Fruit fly (Drosophila melanogaster) whole organism, embryonic: ENCODE measurements around the gene path.

Experiments used
- Aef1 ChIP-seq: fragments of 200-800 bp; sonication (Bioruptor generic); IDR thresholded peaks from 3 replicates; pipeline ENCODE4 v1.3.6; 2022; ENCODE audit warnings: missing biosample characterization, missing genetic modification characterization
- CG10543 ChIP-seq: fragments of 200-800 bp; sonication (Bioruptor generic); optimal IDR thresholded peaks from 3 replicates; lab custom pipeline; 2017; ENCODE audit warnings: missing biosample characterization, mild to moderate bottlenecking, missing genetic modification characterization, moderate library complexity
- CG13296 ChIP-seq: fragments of 200-800 bp; sonication (Bioruptor generic); optimal IDR thresholded peaks from 3 replicates; lab custom pipeline; 2018; ENCODE audit warnings: missing biosample characterization, mild to moderate bottlenecking, missing genetic modification characterization
- CG15011 ChIP-seq: fragments of 200-800 bp; sonication (Bioruptor generic); optimal IDR thresholded peaks from 3 replicates; lab custom pipeline; 2018; ENCODE audit warnings: missing biosample characterization, mild to moderate bottlenecking, missing genetic modification characterization
- CG18764 ChIP-seq: fragments of 200-800 bp; sonication (Bioruptor generic); optimal IDR thresholded peaks from 3 replicates; lab custom pipeline; 2016; ENCODE audit warnings: missing biosample characterization, missing genetic modification characterization
- CG2875 ChIP-seq: fragments of 200-800 bp; sonication (Bioruptor generic); optimal IDR thresholded peaks from 2 replicates; lab custom pipeline; 2017; ENCODE audit warnings: missing biosample characterization, mild to moderate bottlenecking, missing genetic modification characterization, missing genetic modification reagents
- CG3407 ChIP-seq: fragments of 200-800 bp; sonication (Bioruptor generic); optimal IDR thresholded peaks from 2 replicates; lab custom pipeline; 2018; ENCODE audit warnings: missing biosample characterization, mild to moderate bottlenecking, missing genetic modification characterization
- CG34422 ChIP-seq: fragments of 200-800 bp; sonication (Bioruptor generic); IDR thresholded peaks from 3 replicates; pipeline ENCODE4 v1.3.6; 2022; ENCODE audit warnings: missing biosample characterization, missing genetic modification characterization
- CG3726 ChIP-seq: fragments of 200-800 bp; sonication (Bioruptor generic); IDR thresholded peaks from 3 replicates; pipeline ENCODE4, ENCODE4 v1.3.6; 2022; ENCODE audit warnings: missing biosample characterization, missing genetic modification characterization
- CG42726 ChIP-seq: fragments of 200-800 bp; sonication (Bioruptor generic); IDR thresholded peaks from 2 replicates; pipeline ENCODE4 v1.3.6; 2022; ENCODE audit warnings: missing biosample characterization, missing genetic modification characterization; ENCODE audit not compliant: partially characterized antibody
- CG7745 ChIP-seq: fragments of 200-800 bp; sonication (Bioruptor generic); optimal IDR thresholded peaks from 2 replicates; lab custom pipeline; 2018; ENCODE audit warnings: missing biosample characterization, mild to moderate bottlenecking, missing genetic modification characterization, moderate library complexity
- CG9609 ChIP-seq: fragments of 200-800 bp; sonication (Bioruptor generic); optimal IDR thresholded peaks from 3 replicates; lab custom pipeline; 2016; ENCODE audit warnings: missing biosample characterization, missing genetic modification characterization
- CG9876 ChIP-seq: fragments of 200-800 bp; sonication (Bioruptor generic); optimal IDR thresholded peaks from 2 replicates; lab custom pipeline; 2016; ENCODE audit warnings: missing biosample characterization, missing genetic modification characterization
- Deaf1 ChIP-seq: fragments of 200-800 bp; optimal IDR thresholded peaks from 3 replicates; lab custom pipeline; 2019; ENCODE audit warnings: missing biosample characterization, mild to moderate bottlenecking, missing genetic modification characterization, moderate library complexity
- Dll ChIP-seq: fragments of 200-800 bp; sonication (Bioruptor generic); IDR thresholded peaks from 4 replicates; pipeline ENCODE4 v1.3.6; 2022; ENCODE audit warnings: missing biosample characterization, missing genetic modification characterization; ENCODE audit not compliant: partially characterized antibody
- Gug ChIP-seq: fragments of 200-800 bp; sonication (Bioruptor generic); IDR thresholded peaks from 4 replicates; pipeline ENCODE4 v1.3.6; 2022; ENCODE audit warnings: missing biosample characterization, missing genetic modification characterization
- H2.0 ChIP-seq: fragments of 200-800 bp; sonication (Bioruptor generic); IDR thresholded peaks from 2 replicates; pipeline ENCODE4 v1.3.6; 2022; ENCODE audit warnings: missing biosample characterization, missing genetic modification characterization
- Hand ChIP-seq: fragments of 200-800 bp; sonication (Bioruptor generic); optimal IDR thresholded peaks from 2 replicates; lab custom pipeline; 2017; ENCODE audit warnings: mild to moderate bottlenecking, missing biosample characterization, missing genetic modification reagents, missing genetic modification characterization
- Hsf ChIP-seq: fragments of 200-800 bp; sonication (Bioruptor generic); optimal IDR thresholded peaks from 3 replicates; lab custom pipeline; 2016; ENCODE audit warnings: missing biosample characterization, missing genetic modification characterization
- Lpt ChIP-seq: fragments of >200 bp; optimal IDR thresholded peaks from 2 replicates; lab custom pipeline; 2018; ENCODE audit warnings: missing biosample characterization, missing genetic modification characterization
- MESR4 ChIP-seq: fragments of 200-800 bp; sonication (Bioruptor generic); optimal IDR thresholded peaks from 2 replicates; lab custom pipeline; 2018; ENCODE audit warnings: missing biosample characterization, mild to moderate bottlenecking, missing genetic modification characterization, moderate library complexity
- PHDP ChIP-seq: fragments of 200-800 bp; sonication (Bioruptor generic); optimal IDR thresholded peaks from 3 replicates; lab custom pipeline; 2018; ENCODE audit warnings: missing biosample characterization, mild to moderate bottlenecking, missing genetic modification characterization, moderate library complexity
- Poxn ChIP-seq: fragments of 200-800 bp; sonication (Bioruptor generic); IDR thresholded peaks from 2 replicates; pipeline ENCODE4 v1.3.6; 2022; ENCODE audit warnings: missing biosample characterization, missing genetic modification characterization
- Sox102F ChIP-seq: fragments of 200-800 bp; sonication (Bioruptor generic); optimal IDR thresholded peaks from 2 replicates; lab custom pipeline; 2018; ENCODE audit warnings: missing biosample characterization, mild to moderate bottlenecking, missing genetic modification characterization, moderate library complexity
- Tbp ChIP-seq: fragments of >200 bp; optimal IDR thresholded peaks from 2 replicates; lab custom pipeline; 2018; ENCODE audit warnings: missing biosample characterization, missing genetic modification characterization
- Xrp1 ChIP-seq: fragments of 200-800 bp; sonication (Bioruptor generic); IDR thresholded peaks from 2 replicates; pipeline ENCODE4 v1.3.6; 2022; ENCODE audit warnings: missing biosample characterization, missing genetic modification characterization
- bab2 ChIP-seq: fragments of 200-800 bp; sonication (Bioruptor generic); optimal IDR thresholded peaks from 2 replicates; lab custom pipeline; 2016; ENCODE audit warnings: missing biosample characterization, missing genetic modification characterization
- btn ChIP-seq: fragments of 200-800 bp; sonication (Bioruptor generic); optimal IDR thresholded peaks from 2 replicates; lab custom pipeline; 2016; ENCODE audit warnings: missing biosample characterization, missing genetic modification characterization
- cato ChIP-seq: fragments of 200-800 bp; sonication (Bioruptor generic); optimal IDR thresholded peaks from 2 replicates; lab custom pipeline; 2016; ENCODE audit warnings: missing biosample characterization, missing genetic modification characterization, borderline replicate concordance
- cg ChIP-seq: fragments of 200-800 bp; sonication (Bioruptor generic); optimal IDR thresholded peaks from 3 replicates; lab custom pipeline; 2019; ENCODE audit warnings: missing biosample characterization, mild to moderate bottlenecking, missing genetic modification characterization, moderate library complexity
- chm ChIP-seq: fragments of 200-800 bp; sonication (Bioruptor generic); IDR thresholded peaks from 2 replicates; pipeline ENCODE4 v1.3.6; 2022; ENCODE audit warnings: missing biosample characterization, missing genetic modification characterization
- crp ChIP-seq, 2 experiments: fragments of 200-800 bp; sonication (Bioruptor generic); optimal IDR thresholded peaks; 2 replicates in 1 of 2; 3 replicates in 1 of 2; lab custom pipeline; 2017; ENCODE audit warnings: missing biosample characterization in 2 of 2, missing genetic modification characterization in 2 of 2, mild to moderate bottlenecking in 1 of 2, moderate library complexity in 1 of 2
- dm ChIP-seq: fragments of 200-800 bp; sonication (Bioruptor generic); optimal IDR thresholded peaks from 3 replicates; lab custom pipeline; 2016; ENCODE audit warnings: missing biosample characterization, missing genetic modification characterization
- emc ChIP-seq: fragments of 200-800 bp; sonication (Bioruptor generic); optimal IDR thresholded peaks from 2 replicates; lab custom pipeline; 2016; ENCODE audit warnings: missing biosample characterization, missing genetic modification characterization
- ems ChIP-seq: fragments of 200-800 bp; sonication (Bioruptor generic); optimal IDR thresholded peaks from 3 replicates; lab custom pipeline; 2016; ENCODE audit warnings: missing biosample characterization, missing genetic modification characterization
- fu2 ChIP-seq: fragments of 200-800 bp; sonication (Bioruptor generic); optimal IDR thresholded peaks from 2 replicates; lab custom pipeline; 2016; ENCODE audit warnings: missing biosample characterization, missing genetic modification characterization
- gce ChIP-seq: fragments of 200-800 bp; sonication (Bioruptor generic); IDR thresholded peaks from 3 replicates; pipeline ENCODE4 v1.3.6; 2022; ENCODE audit warnings: missing biosample characterization, missing genetic modification characterization
- hbn ChIP-seq: fragments of 200-800 bp; sonication (Bioruptor generic); IDR thresholded peaks from 2 replicates; pipeline ENCODE4 v1.3.6; 2022; ENCODE audit warnings: missing biosample characterization, missing genetic modification characterization; ENCODE audit not compliant: partially characterized antibody
- knrl ChIP-seq: fragments of 200-800 bp; sonication (Bioruptor generic); IDR thresholded peaks from 3 replicates; pipeline ENCODE4 v1.3.6; 2022; ENCODE audit warnings: missing biosample characterization, missing genetic modification characterization; ENCODE audit not compliant: partially characterized antibody
- nau ChIP-seq: fragments of 200-800 bp; sonication (Bioruptor generic); optimal IDR thresholded peaks from 3 replicates; lab custom pipeline; 2017; ENCODE audit warnings: missing biosample characterization, mild to moderate bottlenecking, missing genetic modification characterization, missing genetic modification reagents
- pb ChIP-seq: fragments of 200-800 bp; sonication (Bioruptor generic); optimal IDR thresholded peaks from 3 replicates; lab custom pipeline; 2016; ENCODE audit warnings: missing biosample characterization, missing genetic modification characterization
- pho ChIP-seq: fragments of 200-800 bp; sonication (Bioruptor generic); optimal IDR thresholded peaks from 2 replicates; lab custom pipeline; 2016; ENCODE audit warnings: missing biosample characterization, missing genetic modification characterization
- pnt ChIP-seq: fragments of 200-800 bp; sonication (Bioruptor generic); optimal IDR thresholded peaks from 3 replicates; lab custom pipeline; 2016; ENCODE audit warnings: missing biosample characterization, missing genetic modification characterization
- rib ChIP-seq: fragments of 200-800 bp; sonication (Bioruptor generic); IDR thresholded peaks from 2 replicates; pipeline ENCODE4 v1.3.6; 2022; ENCODE audit warnings: missing biosample characterization, missing genetic modification characterization
- slp2 ChIP-seq: fragments of 200-800 bp; sonication (Bioruptor generic); optimal IDR thresholded peaks from 2 replicates; lab custom pipeline; 2016; ENCODE audit warnings: missing biosample characterization, missing genetic modification characterization
- twi ChIP-seq: fragments of 200-800 bp; optimal IDR thresholded peaks from 2 replicates; lab custom pipeline; 2019; ENCODE audit warnings: missing biosample characterization, mild to moderate bottlenecking, missing genetic modification characterization, moderate library complexity
- wek ChIP-seq: fragments of 200-800 bp; sonication (Bioruptor generic); optimal IDR thresholded peaks from 3 replicates; lab custom pipeline; 2018; ENCODE audit warnings: missing biosample characterization, mild to moderate bottlenecking, missing genetic modification characterization, moderate library complexity
- z ChIP-seq: fragments of 200-800 bp; sonication (Bioruptor generic); IDR thresholded peaks from 3 replicates; pipeline ENCODE4 v1.3.6; 2022; ENCODE audit warnings: missing biosample characterization, missing genetic modification characterization
- zen ChIP-seq: fragments of 200-800 bp; sonication (Bioruptor generic); optimal IDR thresholded peaks from 3 replicates; lab custom pipeline; 2018; ENCODE audit warnings: missing biosample characterization, mild to moderate bottlenecking, missing genetic modification characterization, moderate library complexity

Gene path

dm6 chr3L:9460775-9461491 is 44.2 kb downstream of the path start, which contains the start of the genes CG3434 and CG44838 (continued):
- TF ChIP-seq CG9609 (GFP tag; lab: Kevin White, UChicago) (peak; percentile 53), cato (GFP tag; lab: Kevin White, UChicago) (peak; percentile 77), Sox102F (GFP tag; lab: Kevin White, UChicago) (peak; percentile 79), CG3407 (peak; percentile 63), Dll (GFP tag; lab: Robert Waterston, UW) (peak; percentile 21; the same call in 1 of the 4 replicates), gce (GFP tag; lab: Robert Waterston, UW) (no peak), CG34422 (GFP tag; lab: Robert Waterston, UW) (peak; percentile 42; the same call in 1 of the 3 replicates), Lpt (GFP tag; lab: Kevin White, UChicago) (no peak), btn (GFP tag; lab: Kevin White, UChicago) (peak; percentile 25), z (no peak), CG15011 (peak; percentile 54), Poxn (GFP tag; lab: Robert Waterston, UW) (0 out of 2 replicates have a peak, but pooled peaks have one; percentile 28), nau (GFP tag; lab: Kevin White, UChicago) (peak; percentile 48), rib (GFP tag; lab: Robert Waterston, UW) (no peak), Hand (GFP tag; lab: Kevin White, UChicago) (peak; percentile 66), chm (GFP tag; lab: Robert Waterston, UW) (no peak), CG13296 (GFP tag; lab: Kevin White, UChicago) (peak; percentile 80), emc (GFP tag; lab: Kevin White, UChicago) (no peak), Xrp1 (GFP tag; lab: Robert Waterston, UW) (peak; percentile 86), CG18764 (GFP tag; lab: Kevin White, UChicago) (peak; percentile 74), CG3726 (GFP tag; lab: Robert Waterston, UW) (no peak), Deaf1 (peak; percentile 58), pb (GFP tag; lab: Kevin White, UChicago) (no peak), pnt (GFP tag; lab: Kevin White, UChicago) (peak; percentile 53), Hsf (peak; percentile 83), Tbp (GFP tag; lab: Kevin White, UChicago) (no peak), CG42726 (GFP tag; lab: Robert Waterston, UW) (no peak), Gug (GFP tag; lab: Robert Waterston, UW) (peak; percentile 55), dm (GFP tag; lab: Kevin White, UChicago) (peak; percentile 75), zen (tag; lab: Kevin White, UChicago) (peak; percentile 74), hbn (GFP tag; lab: Robert Waterston, UW) (no peak), H2.0 (GFP tag; lab: Robert Waterston, UW) (peak; percentile 24; the same call in 1 of the 2 replicates), knrl (GFP tag; lab: Robert Waterston, UW) (0 out of 3 replicates have a peak, but pooled peaks have one; percentile 18), crp (GFP tag; optimal IDR thresholded peaks at IDR 0.05; lab: Kevin White, UChicago) (peak in 1 of 2 experiments; percentile 55), slp2 (no peak), CG7745 (peak; percentile 97), MESR4 (GFP tag; lab: Kevin White, UChicago) (no peak), wek (GFP tag; lab: Kevin White, UChicago) (no peak), CG9876 (GFP tag; lab: Kevin White, UChicago) (peak; percentile 35), twi (peak; percentile 61), cg (peak; percentile 60), fu2 (peak; percentile 39), PHDP (tag; lab: Kevin White, UChicago) (peak; percentile 81), bab2 (GFP tag; lab: Kevin White, UChicago) (peak; percentile 76), Aef1 (GFP tag; lab: Robert Waterston, UW) (peak; percentile 57), CG2875 (GFP tag; lab: Kevin White, UChicago) (peak; percentile 45), ems (GFP tag; lab: Kevin White, UChicago) (peak; percentile 77), CG10543 (GFP tag; lab: Kevin White, UChicago) (peak; percentile 91), pho (GFP tag; lab: Kevin White, UChicago) (peak; percentile 82)
